Worm (Caenorhabditis elegans) whole organism, L4 larva: Measurements from ENCODE around the gene cmk-1.
A peak's percentile ranks its signal among the peaks of the same experiment; 100 is the strongest.

Experiments used
- F10B5.3 ChIP-seq: sonication (generic microtip); optimal IDR thresholded peaks from 2 replicates; lab custom pipeline; 2016; ENCODE audit warnings: mild to moderate bottlenecking, missing genetic modification characterization, missing compliant biosample characterization
- F26F4.8 ChIP-seq: fragments of 200-800 bp; sonication (Bioruptor generic); conservative IDR thresholded peaks from 2 replicates; pipeline ENCODE4 v1.3.6; 2022; ENCODE audit warnings: missing genetic modification characterization, missing compliant biosample characterization
- F49E8.2 ChIP-seq: sonication (generic microtip); optimal IDR thresholded peaks from 2 replicates; lab custom pipeline; 2016; ENCODE audit warnings: missing compliant biosample characterization, mild to moderate bottlenecking, missing genetic modification characterization, borderline replicate concordance
- R02D3.7 ChIP-seq: fragments of 150-350 bp; sonication (generic microtip); optimal IDR thresholded peaks from 3 replicates; lab custom pipeline; 2014; ENCODE audit warnings: missing biosample characterization, missing genetic modification characterization
- Y48G9A.11 ChIP-seq: fragments of 200-800 bp; sonication (Bioruptor generic); IDR thresholded peaks from 2 replicates; pipeline ENCODE4 v1.3.6; 2022; ENCODE audit warnings: missing genetic modification reagents, missing genetic modification characterization, missing compliant biosample characterization
- ZK337.2 ChIP-seq: fragments of 200-800 bp; sonication (Bioruptor generic); IDR thresholded peaks from 2 replicates; pipeline ENCODE4 v1.3.6; 2022; ENCODE audit warnings: missing genetic modification reagents, missing genetic modification characterization, missing compliant biosample characterization
- aha-1 ChIP-seq: fragments of 150-350 bp; peaks from one replicate; lab custom pipeline; 2014; ENCODE audit warnings: missing biosample characterization, missing genetic modification characterization
- arid-1 ChIP-seq: fragments of 200-800 bp; sonication (Bioruptor generic); conservative IDR thresholded peaks from 2 replicates; pipeline ENCODE4 v1.3.6; 2022; ENCODE audit warnings: missing genetic modification reagents, missing genetic modification characterization, missing compliant biosample characterization
- ceh-20 ChIP-seq: fragments of 200-800 bp; sonication (Bioruptor generic); IDR thresholded peaks from 2 replicates; pipeline ENCODE4 v1.3.6; 2022; ENCODE audit warnings: missing genetic modification reagents, missing genetic modification characterization, missing compliant biosample characterization
- ceh-44 ChIP-seq: fragments of 200-800 bp; sonication (Bioruptor generic); IDR thresholded peaks from 2 replicates; pipeline ENCODE4 v1.3.6; 2022; ENCODE audit warnings: missing genetic modification reagents, missing genetic modification characterization, missing compliant biosample characterization
- ceh-82 ChIP-seq: sonication (generic microtip); optimal IDR thresholded peaks from 2 replicates; lab custom pipeline; 2017; ENCODE audit warnings: missing biosample characterization, missing genetic modification characterization
- ctbp-1 ChIP-seq: fragments of 200-800 bp; sonication (Bioruptor generic); IDR thresholded peaks from 2 replicates; pipeline ENCODE4 v1.3.6; 2022; ENCODE audit warnings: missing genetic modification reagents, missing genetic modification characterization, missing compliant biosample characterization
- daf-12 ChIP-seq: fragments of 150-350 bp; optimal IDR thresholded peaks from 2 replicates; lab custom pipeline; 2014; ENCODE audit warnings: missing biosample characterization, missing genetic modification reagents, missing genetic modification characterization
- daf-16 ChIP-seq, 3 experiments: sonication (generic microtip); optimal IDR thresholded peaks; 2 replicates each; lab custom pipeline; 2016 to 2017; ENCODE audit warnings: missing genetic modification characterization in 3 of 3, missing genetic modification reagents in 3 of 3, mild to moderate bottlenecking in 2 of 3, missing compliant biosample characterization in 2 of 3, missing biosample characterization in 1 of 3, moderate library complexity in 1 of 3
- daf-19 ChIP-seq: fragments of 200-800 bp; sonication (Bioruptor generic); conservative IDR thresholded peaks from 2 replicates; pipeline ENCODE4 v1.3.6; 2022; ENCODE audit warnings: missing genetic modification characterization, missing compliant biosample characterization
- daf-8 ChIP-seq: fragments of 200-800 bp; sonication (Bioruptor generic); IDR thresholded peaks from 2 replicates; pipeline ENCODE4 v1.3.6; 2022; ENCODE audit warnings: missing genetic modification characterization, missing compliant biosample characterization
- dmd-6 ChIP-seq: fragments of 200-800 bp; sonication (Bioruptor generic); IDR thresholded peaks from 2 replicates; pipeline ENCODE4 v1.3.6; 2022; ENCODE audit warnings: missing genetic modification reagents, missing genetic modification characterization, missing compliant biosample characterization
- dmd-8 ChIP-seq: fragments of 200-800 bp; sonication (Bioruptor generic); IDR thresholded peaks from 2 replicates; pipeline ENCODE4 v1.3.6; 2022; ENCODE audit warnings: missing genetic modification characterization, missing compliant biosample characterization
- dpl-1 ChIP-seq: fragments of 150-350 bp; optimal IDR thresholded peaks from 2 replicates; lab custom pipeline; 2014; ENCODE audit warnings: missing biosample characterization, missing genetic modification reagents, missing genetic modification characterization
- dve-1 ChIP-seq: sonication (generic microtip); optimal IDR thresholded peaks from 2 replicates; lab custom pipeline; 2017; ENCODE audit warnings: antibody characterized with exemption, mild to moderate bottlenecking, missing genetic modification characterization, missing compliant biosample characterization; ENCODE audit not compliant: insufficient read depth
- fos-1 ChIP-seq: fragments of 150-350 bp; optimal IDR thresholded peaks from 2 replicates; lab custom pipeline; 2014; ENCODE audit warnings: missing biosample characterization, missing genetic modification characterization
- hif-1 ChIP-seq, 2 experiments: sonication (generic microtip); optimal IDR thresholded peaks; 2 replicates each; lab custom pipeline; 2016 to 2017; ENCODE audit warnings: missing compliant biosample characterization in 2 of 2, missing genetic modification characterization in 2 of 2, missing genetic modification reagents in 2 of 2, missing genotype in 2 of 2, mild to moderate bottlenecking in 1 of 2
- hlh-11 ChIP-seq: fragments of 200-800 bp; sonication (Bioruptor generic); optimal IDR thresholded peaks from 2 replicates; lab custom pipeline; 2018; ENCODE audit warnings: mild to moderate bottlenecking, missing genetic modification characterization, missing compliant biosample characterization
- hmg-1.1 ChIP-seq: fragments of 200-800 bp; sonication (Bioruptor generic); IDR thresholded peaks from 2 replicates; pipeline ENCODE4 v1.3.6; 2022; ENCODE audit warnings: missing genetic modification reagents, missing genetic modification characterization, missing compliant biosample characterization
- jun-1 ChIP-seq: fragments of 150-350 bp; optimal IDR thresholded peaks from 2 replicates; lab custom pipeline; 2014; ENCODE audit warnings: missing biosample characterization, missing genetic modification reagents, missing genetic modification characterization
- lim-7 ChIP-seq: fragments of 200-800 bp; sonication (Bioruptor generic); IDR thresholded peaks from 2 replicates; pipeline ENCODE4 v1.3.6; 2022; ENCODE audit warnings: missing genetic modification characterization, missing compliant biosample characterization
- lin-1 ChIP-seq: fragments of 200-800 bp; sonication (Bioruptor generic); IDR thresholded peaks from 2 replicates; pipeline ENCODE4 v1.3.6; 2022; ENCODE audit warnings: missing genetic modification reagents, missing genetic modification characterization, missing compliant biosample characterization
- lin-13 ChIP-seq: fragments of 150-350 bp; optimal IDR thresholded peaks from 2 replicates; lab custom pipeline; 2014; ENCODE audit warnings: missing biosample characterization, missing genetic modification reagents, missing genetic modification characterization
- lin-15B ChIP-seq: fragments of 150-350 bp; sonication (generic microtip); optimal IDR thresholded peaks from 3 replicates; lab custom pipeline; 2014; ENCODE audit warnings: missing biosample characterization, missing genetic modification characterization
- lin-39 ChIP-seq: fragments of 150-350 bp; optimal IDR thresholded peaks from 2 replicates; lab custom pipeline; 2014; ENCODE audit warnings: missing biosample characterization, missing genetic modification reagents, missing genetic modification characterization
- lir-3 ChIP-seq: sonication (generic microtip); optimal IDR thresholded peaks from 2 replicates; lab custom pipeline; 2016; ENCODE audit warnings: mild to moderate bottlenecking, missing genetic modification characterization, missing compliant biosample characterization
- madf-5 ChIP-seq, 2 experiments: fragments of 200-800 bp; sonication (Bioruptor generic); IDR thresholded peaks; 2 replicates each; pipeline ENCODE4 v1.3.6; 2022; ENCODE audit warnings: missing compliant biosample characterization in 2 of 2, missing genetic modification characterization in 2 of 2
- madf-9 ChIP-seq: fragments of 200-800 bp; sonication (Bioruptor generic); conservative IDR thresholded peaks from 2 replicates; pipeline ENCODE4 v1.3.6; 2022; ENCODE audit warnings: missing genetic modification reagents, missing genetic modification characterization, missing compliant biosample characterization
- mep-1 ChIP-seq: fragments of 150-350 bp; sonication (generic microtip); optimal IDR thresholded peaks from 3 replicates; lab custom pipeline; 2014; ENCODE audit warnings: missing biosample characterization, missing genetic modification characterization
- mes-2 ChIP-seq: sonication (generic microtip); optimal IDR thresholded peaks from 2 replicates; lab custom pipeline; 2016; ENCODE audit warnings: missing genotype, mild to moderate bottlenecking, missing genetic modification characterization, missing compliant biosample characterization; ENCODE audit not compliant: poor library complexity, severe bottlenecking
- mxl-2 ChIP-seq: fragments of 200-800 bp; sonication (Bioruptor generic); conservative IDR thresholded peaks from 2 replicates; pipeline ENCODE4 v1.3.6; 2022; ENCODE audit warnings: missing genetic modification reagents, missing genetic modification characterization, missing compliant biosample characterization
- nhr-10 ChIP-seq: fragments of 150-350 bp; optimal IDR thresholded peaks from 2 replicates; lab custom pipeline; 2014; ENCODE audit warnings: missing biosample characterization, missing genetic modification characterization
- nhr-111 ChIP-seq: fragments of 200-800 bp; sonication (Bioruptor generic); optimal IDR thresholded peaks from 2 replicates; lab custom pipeline; 2018; ENCODE audit warnings: mild to moderate bottlenecking, missing genetic modification characterization, missing compliant biosample characterization
- nhr-28 ChIP-seq: fragments of 150-350 bp; optimal IDR thresholded peaks from 2 replicates; lab custom pipeline; 2014; ENCODE audit warnings: missing biosample characterization, missing genetic modification characterization
- nhr-42 ChIP-seq: fragments of 200-800 bp; sonication (Bioruptor generic); IDR thresholded peaks from 2 replicates; pipeline ENCODE4 v1.3.6; 2022; ENCODE audit warnings: missing genetic modification characterization, missing compliant biosample characterization
- nhr-76 ChIP-seq: fragments of 150-350 bp; optimal IDR thresholded peaks from 2 replicates; lab custom pipeline; 2014; ENCODE audit warnings: missing biosample characterization, missing genetic modification characterization
- pqm-1 ChIP-seq: sonication (generic microtip); optimal IDR thresholded peaks from 2 replicates; lab custom pipeline; 2017; ENCODE audit warnings: missing biosample characterization, missing genetic modification characterization
- rbr-2 ChIP-seq: sonication (generic microtip); optimal IDR thresholded peaks from 2 replicates; lab custom pipeline; 2016; ENCODE audit warnings: missing genotype, missing genetic modification characterization, missing compliant biosample characterization
- saeg-2 ChIP-seq: fragments of 200-800 bp; sonication (Bioruptor generic); IDR thresholded peaks from 2 replicates; pipeline ENCODE4 v1.3.6; 2022; ENCODE audit warnings: missing genetic modification reagents, missing genetic modification characterization, missing compliant biosample characterization
- sdz-12 ChIP-seq: fragments of 200-800 bp; sonication (Bioruptor generic); optimal IDR thresholded peaks from 2 replicates; lab custom pipeline; 2018; ENCODE audit warnings: mild to moderate bottlenecking, missing genetic modification characterization, missing compliant biosample characterization
- set-16 ChIP-seq: fragments of 200-800 bp; sonication (Bioruptor generic); IDR thresholded peaks from 2 replicates; pipeline ENCODE4 v1.3.6; 2022; ENCODE audit warnings: missing genetic modification reagents, missing genetic modification characterization, missing compliant biosample characterization
- snpc-1.2 ChIP-seq: fragments of 200-800 bp; sonication (Bioruptor generic); IDR thresholded peaks from 2 replicates; pipeline ENCODE4 v1.3.6; 2022; ENCODE audit warnings: missing genetic modification reagents, missing genetic modification characterization, missing compliant biosample characterization
- unc-39 ChIP-seq: sonication (generic microtip); optimal IDR thresholded peaks from 2 replicates; lab custom pipeline; 2017; ENCODE audit warnings: missing biosample characterization, missing genetic modification characterization
- vab-7 ChIP-seq: fragments of 200-800 bp; sonication (Bioruptor generic); IDR thresholded peaks from 2 replicates; pipeline ENCODE4 v1.3.6; 2022; ENCODE audit warnings: missing genetic modification reagents, missing genetic modification characterization, missing compliant biosample characterization
- zag-1 ChIP-seq: fragments of 150-350 bp; optimal IDR thresholded peaks from 2 replicates; lab custom pipeline; 2014; ENCODE audit warnings: missing biosample characterization, missing genetic modification characterization
- zip-2 ChIP-seq: fragments of 150-350 bp; optimal IDR thresholded peaks from 2 replicates; lab custom pipeline; 2014; ENCODE audit warnings: missing biosample characterization, missing genetic modification characterization
- ztf-11 ChIP-seq: fragments of 150-350 bp; optimal IDR thresholded peaks from 2 replicates; lab custom pipeline; 2014; ENCODE audit warnings: missing biosample characterization, missing genetic modification characterization

The cmk-1 gene

ce11 chrIV:1825789-1826188 is 1.5 kb downstream of the cmk-1 start:
- TF ChIP-seq ZK337.2 (GFP tag; lab: Robert Waterston, UW) (no peak), ceh-20 (GFP tag; lab: Robert Waterston, UW) (no peak), daf-16 (GFP tag; optimal IDR thresholded peaks at IDR 0.05; lab: Kevin White, UChicago) (no peak), daf-16 (tag; optimal IDR thresholded peaks at IDR 0.05; lab: Kevin White, UChicago) (no peak), dmd-8 (GFP tag; lab: Robert Waterston, UW) (no peak), ztf-11 (tag; lab: Kevin White, UChicago) (no peak), vab-7 (GFP tag; lab: Robert Waterston, UW) (no peak), ctbp-1 (GFP tag; lab: Robert Waterston, UW) (peak; percentile 56; the same call in 1 of the 2 replicates), dve-1 (tag; lab: Kevin White, UChicago) (no peak), dmd-6 (GFP tag; lab: Robert Waterston, UW) (no peak), nhr-42 (GFP tag; lab: Robert Waterston, UW) (no peak), nhr-76 (tag; lab: Kevin White, UChicago) (no peak), lin-13 (GFP tag; lab: Kevin White, UChicago) (no peak), ceh-82 (tag; lab: Kevin White, UChicago) (no peak), hif-1 (tag; optimal IDR thresholded peaks at IDR 0.05; lab: Kevin White, UChicago) (no peak), nhr-28 (tag; lab: Kevin White, UChicago) (no peak), lin-39 (no peak), lir-3 (tag; lab: Kevin White, UChicago) (no peak), madf-9 (GFP tag; lab: Robert Waterston, UW) (no peak), mxl-2 (no peak), daf-8 (GFP tag; lab: Robert Waterston, UW) (no peak), mes-2 (tag; lab: Kevin White, UChicago) (no peak), ceh-44 (GFP tag; lab: Robert Waterston, UW) (no peak), lin-15B (tag; lab: Kevin White, UChicago) (no peak), saeg-2 (GFP tag; lab: Robert Waterston, UW) (no peak), mep-1 (tag; lab: Kevin White, UChicago) (peak; percentile 0), snpc-1.2 (GFP tag; lab: Robert Waterston, UW) (no peak), arid-1 (GFP tag; lab: Robert Waterston, UW) (no peak), hlh-11 (tag; lab: Kevin White, UChicago) (peak; percentile 17), fos-1 (tag; lab: Kevin White, UChicago) (no peak), F10B5.3 (tag; lab: Kevin White, UChicago) (no peak), F49E8.2 (tag; lab: Kevin White, UChicago) (no peak), pqm-1 (tag; lab: Kevin White, UChicago) (no peak), lim-7 (no peak), Y48G9A.11 (GFP tag; lab: Robert Waterston, UW) (no peak), nhr-10 (tag; lab: Kevin White, UChicago) (no peak), hmg-1.1 (peak; percentile 43; the same call in 1 of the 2 replicates), daf-12 (tag; lab: Kevin White, UChicago) (no peak), lin-1 (no peak), aha-1 (tag; lab: Kevin White, UChicago) (peak; percentile 69), zip-2 (tag; lab: Kevin White, UChicago) (no peak), madf-5 (GFP tag; IDR thresholded peaks at IDR 0.05; lab: Robert Waterston, UW) (no peak), zag-1 (tag; lab: Kevin White, UChicago) (no peak), nhr-111 (GFP tag; lab: Kevin White, UChicago) (no peak), R02D3.7 (tag; lab: Kevin White, UChicago) (no peak), dpl-1 (no peak), daf-19 (no peak), set-16 (GFP tag; lab: Robert Waterston, UW) (peak; percentile 90), rbr-2 (no peak), F26F4.8 (GFP tag; lab: Robert Waterston, UW) (no peak), sdz-12 (GFP tag; lab: Kevin White, UChicago) (no peak), jun-1 (tag; lab: Kevin White, UChicago) (no peak), unc-39 (tag; lab: Kevin White, UChicago) (no peak)
